Fruit fly (Drosophila melanogaster) S2 (cell line): ENCODE measurements around the gene eIF3h.

Source experiments
- CG8478 ChIP-seq: fragments of >200 bp; optimal IDR thresholded peaks from 2 replicates; lab custom pipeline; 2018
- CTCF ChIP-seq, 2 experiments: fragments of >200 bp; optimal IDR thresholded peaks; 2 replicates each; lab custom pipeline; 2018

DNA sequence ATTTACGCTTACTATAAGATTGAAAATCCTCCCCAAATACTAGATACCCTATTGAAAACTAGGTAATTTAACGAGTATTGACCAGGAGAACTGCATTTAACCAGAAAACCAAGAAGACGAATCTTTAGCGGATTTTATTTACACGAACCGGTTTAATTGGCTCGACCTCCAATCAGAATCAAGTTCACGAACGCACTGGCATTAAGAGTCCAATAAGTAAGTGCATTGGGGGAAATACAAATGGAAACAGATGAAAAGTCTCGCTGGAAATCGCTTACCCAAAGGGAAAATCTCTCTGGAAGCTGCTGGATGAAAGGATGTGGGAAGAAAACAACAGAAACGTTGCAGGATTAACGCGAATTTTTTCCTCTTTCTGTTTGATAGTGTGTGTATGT lies 39.7 kb upstream of the eIF3h start:
- no peak for TF ChIP-seq CG8478
- no peak for TF ChIP-seq CTCF (optimal IDR thresholded peaks at IDR 0.05; lab: Kevin White, UChicago)
